Worm (Caenorhabditis elegans): ENCODE results near the gene F54D5.24.
"Not testable (repeated sequence)": the region's sequence is repeated elsewhere in the genome, so short reads cannot be mapped to it uniquely, and the experiment has no call there.

F54D5.24 gene

DNA sequence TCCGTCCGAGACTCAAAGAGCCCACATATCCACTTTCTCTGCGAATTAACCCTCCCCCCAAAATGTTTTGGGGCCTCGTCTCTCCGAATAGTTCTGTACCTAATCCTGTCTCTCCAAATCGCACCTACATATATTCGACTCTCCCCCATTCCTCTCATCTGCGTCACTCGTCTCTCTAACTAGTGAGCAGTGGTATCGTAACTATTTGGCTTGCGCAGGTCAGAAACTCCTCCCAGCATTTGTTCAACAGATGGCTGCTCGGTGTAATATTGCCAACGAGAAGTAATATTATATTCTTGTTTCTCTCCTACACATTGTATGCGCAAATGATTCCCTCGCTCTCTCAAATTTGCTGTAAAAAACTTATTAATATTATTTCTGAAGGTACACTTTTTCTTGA is at the start of gene F54D5.24:
F54D5.24 (plus strand) TSS at position 316 of the 400 bp plus-strand sequence.
- no peak for TF ChIP-seq unc-62 (GFP tag; optimal IDR thresholded peaks at IDR 0.05)

DNA sequence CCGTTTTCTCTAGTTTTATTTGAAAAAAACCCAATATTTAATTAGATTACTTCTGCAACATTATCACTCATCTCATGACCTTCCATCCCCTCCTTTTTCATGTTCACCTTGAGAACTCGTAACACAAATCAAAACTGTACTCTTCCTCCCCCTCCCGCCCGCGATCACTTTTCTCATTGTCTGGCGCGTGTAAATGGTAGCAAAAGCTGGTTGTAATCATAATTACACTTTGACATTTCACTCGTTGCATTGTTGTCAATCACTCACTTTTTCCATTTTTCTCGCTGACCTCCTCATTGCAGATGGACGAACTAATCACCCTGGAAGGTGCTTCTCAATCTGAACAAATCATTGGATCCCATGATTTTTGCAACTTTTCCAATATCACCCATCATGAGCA is 45.4 kb upstream of the F54D5.24 start, which contains the start of gene npr-41:
npr-41 (plus strand) TSS at position 301 of the 400 bp plus-strand sequence.
- no peak for TF ChIP-seq unc-62 (GFP tag; optimal IDR thresholded peaks at IDR 0.05)

DNA sequence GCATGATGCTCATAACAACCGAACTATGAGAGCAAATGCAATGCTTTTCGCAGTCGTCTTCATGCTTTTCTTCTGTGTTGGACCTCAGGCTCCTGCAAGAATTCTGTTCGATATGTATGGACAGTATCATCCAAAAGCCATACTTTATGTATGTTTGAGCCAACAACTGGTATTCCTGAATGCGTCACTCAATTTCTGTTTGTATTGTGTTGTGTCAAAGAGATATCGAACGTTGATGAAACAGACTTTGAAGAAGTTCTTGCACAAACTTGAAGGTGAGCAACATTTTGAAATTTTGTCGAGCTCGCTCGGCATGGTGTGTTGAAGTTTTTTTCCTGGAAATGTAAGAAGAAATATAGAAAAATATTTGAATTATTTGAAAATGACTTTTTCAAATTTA is 42.8 kb upstream of the F54D5.24 start:
- no peak for TF ChIP-seq unc-62 (GFP tag; optimal IDR thresholded peaks at IDR 0.05)

DNA sequence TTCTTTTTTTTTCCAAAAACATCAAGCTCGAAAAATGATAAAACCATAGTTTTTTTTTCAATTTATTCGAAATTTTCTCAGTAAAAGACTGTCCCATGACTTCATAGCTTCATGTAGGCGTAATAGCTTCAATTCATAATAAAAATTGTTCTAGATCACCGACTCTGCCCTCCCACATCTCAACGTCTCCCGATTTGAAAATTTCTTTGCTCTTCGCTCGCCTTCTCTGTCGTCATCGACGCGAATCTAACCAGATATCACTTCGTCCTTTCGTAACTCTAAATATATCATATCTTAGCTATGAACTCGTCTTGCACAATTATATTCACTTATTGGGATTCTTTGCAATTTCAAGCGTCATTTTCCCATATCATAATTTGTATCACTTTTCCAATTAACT is 41.0 kb upstream of the F54D5.24 start, which contains the start of gene srh-44:
srh-44 (plus strand) TSS at position 301 of the 400 bp plus-strand sequence.
- TF ChIP-seq unc-62 (GFP tag; optimal IDR thresholded peaks at IDR 0.05): no peak

DNA sequence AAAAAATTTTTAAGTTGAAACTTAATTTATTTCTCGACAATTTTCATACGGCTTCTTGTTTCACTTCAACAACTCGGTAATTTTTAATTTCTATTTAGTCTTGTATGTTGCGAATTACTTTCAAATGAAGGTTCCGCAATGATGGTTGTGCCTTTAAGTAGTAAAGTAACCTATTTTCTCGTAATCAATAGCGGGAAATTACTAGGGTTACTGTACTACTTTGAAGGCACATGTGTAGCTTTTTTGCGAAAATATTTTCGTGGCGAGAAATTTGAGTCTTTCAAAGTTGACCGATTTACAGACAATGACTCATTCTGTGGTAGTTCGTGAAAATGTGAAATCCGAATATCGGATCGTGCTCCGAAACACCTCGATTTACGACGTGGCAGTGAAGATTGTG is 37.6 kb upstream of the F54D5.24 start, which contains the start of gene B0334.10:
B0334.10 (plus strand) TSS at position 301 of the 400 bp plus-strand sequence.
- TF ChIP-seq unc-62 (GFP tag; optimal IDR thresholded peaks at IDR 0.05): no peak

DNA sequence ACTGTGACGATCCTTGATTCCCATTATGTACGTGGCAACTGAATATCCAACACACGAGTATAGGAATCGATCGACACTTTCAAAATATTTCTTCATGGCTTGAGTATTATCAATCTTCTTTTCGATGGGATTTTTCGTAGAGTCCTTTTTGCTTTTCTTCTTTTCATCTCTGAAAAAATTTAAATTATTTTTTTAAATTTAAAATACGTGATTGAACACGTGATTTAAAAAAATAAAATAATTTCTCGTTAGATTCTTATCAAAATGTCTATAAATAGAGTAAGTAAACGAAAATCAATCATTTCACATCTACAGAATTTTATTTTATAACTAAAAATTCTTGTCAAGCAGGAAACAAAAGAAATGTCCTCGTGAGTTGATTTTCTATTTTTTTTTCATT is 34.4 kb upstream of the F54D5.24 start, which contains the start of gene Y62F5A.10:
Y62F5A.10 (plus strand) TSS at position 301 of the 400 bp plus-strand sequence.
- TF ChIP-seq unc-62 (GFP tag; optimal IDR thresholded peaks at IDR 0.05): no peak

DNA sequence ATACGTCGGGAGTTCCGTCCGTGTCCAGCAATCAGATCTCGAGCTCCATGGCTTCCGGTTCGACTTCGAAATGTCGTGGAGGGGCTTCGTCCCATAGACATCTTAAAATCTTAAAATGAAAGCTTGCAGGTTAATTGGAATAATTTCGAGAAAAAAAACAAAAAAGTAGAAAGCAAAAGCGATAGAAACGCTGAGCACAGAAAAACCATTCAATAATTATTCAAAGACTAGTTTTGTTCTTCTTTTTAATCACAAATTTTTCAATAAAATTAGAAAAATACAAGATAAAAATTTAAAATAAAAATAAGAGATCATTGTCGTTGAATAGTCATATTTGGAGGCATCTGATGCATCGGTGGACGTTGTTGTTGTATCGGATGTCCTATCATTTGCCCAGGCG is 28.8 kb upstream of the F54D5.24 start, which contains the start of gene age-1:
age-1 (minus strand) TSS at position 101 of the 400 bp plus-strand sequence.
- TF ChIP-seq unc-62 (GFP tag; optimal IDR thresholded peaks at IDR 0.05): no peak

DNA sequence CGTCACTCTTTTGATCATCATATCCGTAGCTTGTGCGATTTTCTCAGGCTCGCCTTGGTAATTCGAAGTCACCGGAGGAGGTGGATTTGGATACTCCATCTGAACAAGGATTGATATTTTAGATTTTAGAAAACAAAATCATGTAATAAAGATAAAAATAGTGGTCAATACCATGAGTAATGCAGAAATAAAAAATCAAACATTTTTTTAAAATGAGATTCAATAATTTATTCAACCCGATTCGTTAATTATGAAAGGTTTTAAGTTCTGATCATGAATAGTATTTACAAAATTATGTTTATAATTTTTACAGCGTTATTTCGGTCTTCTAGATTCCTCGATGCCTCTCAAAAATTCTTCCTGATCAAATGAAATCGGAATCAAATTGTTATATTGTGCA is 22.0 kb upstream of the F54D5.24 start, which contains the start of gene mdt-8:
mdt-8 (minus strand) TSS at position 101 of the 400 bp plus-strand sequence.
- no peak for TF ChIP-seq unc-62 (GFP tag; optimal IDR thresholded peaks at IDR 0.05)

DNA sequence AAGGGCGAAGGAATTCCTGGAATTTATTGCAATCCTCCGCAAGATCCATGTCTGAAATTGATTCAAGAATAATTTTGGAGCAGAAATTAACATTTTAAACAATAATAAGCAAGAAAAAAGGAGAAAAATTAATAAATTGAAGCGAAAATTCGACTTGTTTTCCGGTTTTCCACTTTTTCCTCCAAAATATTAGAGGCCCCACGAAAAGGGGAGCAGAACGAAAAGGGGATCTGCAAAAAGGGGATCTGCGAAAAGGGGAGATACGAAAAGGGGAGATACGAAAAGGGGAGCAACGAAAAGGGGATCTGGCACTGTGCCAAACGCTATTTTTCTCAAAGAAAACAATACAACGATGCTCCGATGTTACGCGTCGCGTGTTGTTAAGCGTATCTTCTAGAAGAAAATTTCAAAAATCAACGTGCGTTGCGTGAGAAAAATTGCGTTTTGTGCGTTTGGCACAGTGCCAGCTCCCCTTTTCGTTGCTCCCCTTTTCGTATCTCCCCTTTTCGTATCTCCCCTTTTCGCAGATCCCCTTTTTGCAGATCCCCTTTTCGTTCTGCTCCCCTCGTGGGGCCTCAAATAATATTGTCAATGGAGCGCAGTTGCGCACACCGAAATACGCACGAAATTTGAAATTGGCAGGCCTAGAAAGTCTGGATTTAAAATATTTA is 21.2 kb upstream of the F54D5.24 start, which contains the start of gene Y62F5A.12:
Y62F5A.12 (minus strand) TSS at position 51 of the 671 bp plus-strand sequence.
- not testable (repeated sequence) for TF ChIP-seq unc-62 (GFP tag; optimal IDR thresholded peaks at IDR 0.05)

DNA sequence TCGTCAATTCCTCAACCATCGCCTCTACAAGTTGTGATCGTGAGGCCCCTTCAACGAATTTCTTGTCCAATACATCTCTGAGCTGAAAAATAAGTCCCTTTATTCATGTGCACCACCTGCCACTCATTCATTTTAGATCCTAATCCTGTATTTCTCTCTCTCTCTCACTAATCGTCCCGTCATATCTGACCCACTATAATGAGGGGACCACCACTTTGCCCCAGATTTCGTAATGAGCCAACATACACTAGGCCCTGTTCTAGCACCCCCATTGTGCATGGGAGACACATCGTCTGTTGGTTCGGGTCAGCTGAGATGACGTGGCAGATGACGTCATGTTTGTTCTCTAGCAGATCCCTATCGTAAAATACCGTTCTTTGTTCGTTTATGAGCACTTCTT is 20.3 kb upstream of the F54D5.24 start:
- TF ChIP-seq unc-62 (GFP tag; optimal IDR thresholded peaks at IDR 0.05): no peak

DNA sequence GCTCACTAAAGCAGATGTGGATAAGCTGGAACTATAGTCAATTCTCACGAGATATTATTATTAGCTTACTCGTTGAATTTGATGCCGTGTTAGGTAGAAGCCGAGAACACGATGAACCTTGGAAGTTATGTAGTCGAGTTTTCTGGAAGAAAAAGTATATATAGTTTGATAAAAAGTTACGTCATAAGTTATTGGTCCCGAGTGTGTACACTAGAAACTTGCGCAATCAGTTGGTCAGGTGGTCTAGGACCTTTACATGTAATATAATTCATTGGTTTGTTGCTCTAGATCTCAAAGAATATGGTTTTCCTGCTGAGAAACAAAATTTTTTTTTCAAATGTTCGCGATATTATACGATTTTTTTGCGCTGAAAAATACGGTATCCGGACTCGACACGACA is 19.8 kb upstream of the F54D5.24 start:
- TF ChIP-seq unc-62 (GFP tag; optimal IDR thresholded peaks at IDR 0.05): no peak

DNA sequence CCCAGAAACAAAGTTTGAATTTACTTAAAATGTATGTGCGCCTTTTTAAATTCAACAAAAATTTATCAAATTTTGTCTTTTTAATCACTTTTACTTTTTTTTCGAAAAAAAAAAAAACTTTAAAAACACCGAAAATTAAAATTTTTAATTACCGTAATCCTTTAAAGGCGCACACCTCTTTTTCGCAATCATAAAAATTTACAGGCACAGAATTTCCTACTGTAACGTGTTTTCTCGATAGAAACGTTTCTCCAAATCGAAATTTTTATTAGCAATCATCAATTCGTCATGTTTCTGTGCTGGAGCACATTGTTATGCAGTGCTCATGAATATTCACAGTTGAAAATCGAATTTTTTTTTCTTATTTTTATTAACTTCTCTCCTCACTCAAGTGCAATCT is 19.2 kb upstream of the F54D5.24 start:
- no peak for TF ChIP-seq unc-62 (GFP tag; optimal IDR thresholded peaks at IDR 0.05)

DNA sequence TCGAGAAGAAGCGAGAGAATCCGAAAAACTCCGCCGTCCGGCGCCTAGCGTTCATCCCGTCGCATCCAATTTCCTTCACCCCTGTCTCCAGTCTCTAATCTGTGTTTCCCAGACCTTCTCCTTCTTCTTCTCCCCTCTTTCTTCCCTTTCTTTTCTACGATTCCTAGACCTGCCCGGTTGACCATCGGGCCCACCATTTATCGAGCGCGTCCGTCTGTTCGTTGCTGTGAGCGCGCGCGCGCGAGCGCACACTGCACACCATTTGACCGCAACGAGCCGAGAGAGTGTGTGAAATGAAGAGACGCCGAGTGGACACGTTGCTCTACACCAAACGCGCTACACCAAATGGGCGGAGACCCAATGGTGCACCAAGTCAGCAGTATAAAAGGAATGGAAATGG is 18.6 kb upstream of the F54D5.24 start:
- no peak for TF ChIP-seq unc-62 (GFP tag; optimal IDR thresholded peaks at IDR 0.05)

DNA sequence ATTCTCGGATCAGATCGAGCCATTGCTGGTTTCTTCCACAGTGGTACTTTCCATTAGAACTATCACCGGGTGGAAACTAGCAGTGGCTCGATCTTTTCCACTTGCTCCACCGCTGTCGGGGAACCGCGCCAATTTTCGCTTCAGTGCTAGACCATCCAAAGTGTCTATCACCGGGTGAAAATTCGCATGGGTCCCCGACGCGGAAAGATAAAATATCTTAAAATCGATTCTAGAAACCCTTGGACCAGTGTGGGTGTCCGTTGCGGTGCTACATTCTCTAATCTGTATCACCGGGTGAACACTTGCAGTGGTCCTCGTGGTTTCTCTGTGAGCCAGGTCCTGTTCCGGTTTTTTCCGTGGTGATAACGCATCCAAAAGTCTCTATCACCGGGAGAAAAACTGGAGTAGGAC is 18.1 kb upstream of the F54D5.24 start:
- no peak for TF ChIP-seq unc-62 (GFP tag; optimal IDR thresholded peaks at IDR 0.05)

DNA sequence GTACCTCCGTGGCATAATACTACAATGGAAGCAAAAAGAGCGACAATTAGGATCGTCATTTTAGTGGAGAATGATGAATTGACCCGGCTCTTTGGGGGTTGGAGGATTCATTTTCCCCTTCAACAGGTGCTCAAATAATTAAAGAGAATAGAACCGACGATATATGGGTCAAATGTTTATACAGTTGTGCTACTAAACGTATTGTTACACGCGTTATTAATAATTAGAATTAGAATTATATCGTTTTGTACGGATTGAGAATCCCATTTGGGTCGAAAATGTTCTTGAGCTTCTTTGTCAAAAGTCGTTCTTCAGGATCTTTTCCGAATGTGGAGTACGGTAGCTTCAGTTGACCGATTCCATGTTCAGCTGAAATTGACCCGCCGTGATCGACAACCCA is 17.0 kb upstream of the F54D5.24 start, which contains the start of gene Y62F5A.9:
Y62F5A.9 (minus strand) TSS at position 101 of the 400 bp plus-strand sequence.
- TF ChIP-seq unc-62 (GFP tag; optimal IDR thresholded peaks at IDR 0.05): no peak

DNA sequence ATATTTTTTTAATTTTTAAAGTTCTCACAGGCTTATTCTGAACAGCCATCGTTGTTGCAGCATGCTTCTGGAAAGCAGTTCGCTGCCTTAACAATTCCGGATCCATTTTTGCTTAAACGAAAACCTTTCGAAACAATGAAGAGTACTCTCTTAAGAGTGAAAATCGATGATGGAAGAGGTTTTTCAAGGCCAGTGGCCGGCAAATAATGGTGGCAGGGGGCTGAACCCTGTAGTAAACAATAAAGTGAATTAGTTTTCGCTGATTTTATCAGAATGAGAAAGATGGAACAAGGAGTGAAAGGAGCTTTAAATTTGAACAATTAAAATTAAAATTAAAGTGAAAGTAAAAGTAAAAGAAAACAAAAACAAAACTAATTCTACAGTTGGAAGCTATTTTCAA is 13.4 kb upstream of the F54D5.24 start, which contains the start of gene gtf-2E2:
gtf-2E2 (minus strand) TSS at position 111 of the 400 bp plus-strand sequence.
- TF ChIP-seq unc-62 (GFP tag; optimal IDR thresholded peaks at IDR 0.05): no peak

DNA sequence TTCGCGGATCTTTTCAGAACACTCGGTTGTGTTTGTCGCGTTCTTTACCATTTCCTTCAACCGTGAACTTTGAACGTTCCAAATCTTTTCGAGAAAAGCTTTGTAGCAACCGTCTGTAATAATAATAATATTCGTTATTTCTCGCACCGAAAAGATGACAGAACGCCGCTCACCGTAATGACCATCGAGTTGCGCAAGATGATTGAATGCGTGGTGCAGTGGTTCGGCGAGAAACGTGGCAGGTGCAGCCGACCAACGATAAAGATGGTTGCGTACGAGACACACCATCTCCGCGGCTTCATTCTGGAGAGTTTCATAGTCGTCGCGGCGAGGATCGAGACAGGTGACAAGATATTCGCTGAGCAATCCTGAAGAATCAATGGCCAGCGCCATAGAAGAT is 12.8 kb upstream of the F54D5.24 start:
- TF ChIP-seq unc-62 (GFP tag; optimal IDR thresholded peaks at IDR 0.05): no peak
